Worm (Caenorhabditis elegans) whole organism, young adult: ENCODE measurements around the gene gldi-7.

Experiments used
- F23B12.7 ChIP-seq: sonication (generic microtip); optimal IDR thresholded peaks from 2 replicates; lab custom pipeline; 2017; ENCODE audit warnings: missing genetic modification characterization, mild to moderate bottlenecking, missing compliant biosample characterization, antibody characterized with exemption, moderate library complexity; ENCODE audit not compliant: insufficient read depth
- F33H1.4 ChIP-seq: fragments of 200-800 bp; sonication (Bioruptor generic); IDR thresholded peaks from 2 replicates; pipeline ENCODE4 v1.3.6; 2022; ENCODE audit warnings: missing genetic modification reagents, missing genetic modification characterization, missing compliant biosample characterization
- F49E8.2 ChIP-seq: sonication (generic microtip); optimal IDR thresholded peaks from 3 replicates; lab custom pipeline; 2017; ENCODE audit warnings: missing genetic modification characterization, mild to moderate bottlenecking, missing compliant biosample characterization, antibody characterized with exemption, moderate library complexity; ENCODE audit not compliant: insufficient read depth
- F52B5.7 ChIP-seq: sonication (generic microtip); optimal IDR thresholded peaks from 2 replicates; lab custom pipeline; 2016; ENCODE audit warnings: mild to moderate bottlenecking, missing genetic modification characterization, missing compliant biosample characterization
- ZK185.1 ChIP-seq: sonication (generic microtip); optimal IDR thresholded peaks from 2 replicates; lab custom pipeline; 2016; ENCODE audit warnings: mild to moderate bottlenecking, missing genetic modification characterization, missing compliant biosample characterization; ENCODE audit not compliant: poor library complexity, severe bottlenecking
- akir-1 ChIP-seq: fragments of 200-800 bp; sonication (Bioruptor generic); optimal IDR thresholded peaks from 2 replicates; lab custom pipeline; 2018; ENCODE audit warnings: mild to moderate bottlenecking, missing genetic modification characterization, moderate library complexity, missing compliant biosample characterization
- aptf-2 ChIP-seq: fragments of 200-800 bp; sonication (Bioruptor generic); conservative IDR thresholded peaks from 2 replicates; pipeline ENCODE4 v1.3.6; 2022; ENCODE audit warnings: missing genetic modification reagents, missing genetic modification characterization, missing compliant biosample characterization
- attf-3 ChIP-seq: fragments of 200-800 bp; sonication (Bioruptor generic); conservative IDR thresholded peaks from 2 replicates; pipeline ENCODE4 v1.3.6; 2022; ENCODE audit warnings: missing genetic modification reagents, missing genetic modification characterization, missing compliant biosample characterization
- attf-5 ChIP-seq: fragments of 200-800 bp; sonication (Bioruptor generic); optimal IDR thresholded peaks from 2 replicates; lab custom pipeline; 2018; ENCODE audit warnings: mild to moderate bottlenecking, missing genetic modification characterization, missing compliant biosample characterization
- cebp-1 ChIP-seq, 2 experiments: fragments of 200-800 bp in 1 of 2; sonication (Bioruptor generic) in 1 of 2; sonication (generic microtip) in 1 of 2; IDR thresholded peaks in 1 of 2; optimal IDR thresholded peaks in 1 of 2; 2 replicates each; pipeline versions ENCODE4 v1.3.6 to Lab custom; 2017 to 2022; ENCODE audit warnings: missing compliant biosample characterization in 2 of 2, missing genetic modification characterization in 2 of 2, mild to moderate bottlenecking in 1 of 2, missing genetic modification reagents in 1 of 2, moderate library complexity in 1 of 2
- ceh-79 ChIP-seq: sonication (generic microtip); optimal IDR thresholded peaks from 2 replicates; lab custom pipeline; 2017; ENCODE audit warnings: mild to moderate bottlenecking, missing genetic modification characterization, missing compliant biosample characterization
- ceh-91 ChIP-seq: fragments of 200-800 bp; sonication (Bioruptor generic); IDR thresholded peaks from 2 replicates; pipeline ENCODE4 v1.3.6; 2022; ENCODE audit warnings: missing genetic modification reagents, missing genetic modification characterization, missing compliant biosample characterization
- dox-1 ChIP-seq: fragments of 200-800 bp; sonication (Bioruptor generic); IDR thresholded peaks from 2 replicates; pipeline ENCODE4 v1.3.6; 2022; ENCODE audit warnings: missing genetic modification reagents, missing genetic modification characterization, missing compliant biosample characterization
- egl-18 ChIP-seq: fragments of 200-800 bp; sonication (Bioruptor generic); IDR thresholded peaks from 2 replicates; pipeline ENCODE4 v1.3.6; 2022; ENCODE audit warnings: missing genetic modification reagents, missing genetic modification characterization, missing compliant biosample characterization
- ets-4 ChIP-seq: fragments of 200-800 bp; sonication (Bioruptor generic); optimal IDR thresholded peaks from 2 replicates; lab custom pipeline; 2018; ENCODE audit warnings: mild to moderate bottlenecking, missing genetic modification characterization, missing compliant biosample characterization
- fkh-3 ChIP-seq: sonication (generic microtip); optimal IDR thresholded peaks from 2 replicates; lab custom pipeline; 2016; ENCODE audit warnings: mild to moderate bottlenecking, missing genetic modification characterization, missing compliant biosample characterization
- hmg-1.2 ChIP-seq: fragments of 200-800 bp; sonication (Bioruptor generic); IDR thresholded peaks from 2 replicates; pipeline ENCODE4 v1.3.6; 2022; ENCODE audit warnings: missing genetic modification reagents, missing genetic modification characterization, missing compliant biosample characterization
- hsf-1 ChIP-seq: fragments of 200-800 bp; sonication (Bioruptor generic); IDR thresholded peaks from 2 replicates; pipeline ENCODE4 v1.3.6; 2022; ENCODE audit warnings: missing genetic modification reagents, missing genetic modification characterization, missing compliant biosample characterization
- let-607 ChIP-seq, 2 experiments: fragments of 200-800 bp in 1 of 2; sonication (Bioruptor generic) in 1 of 2; sonication (generic microtip) in 1 of 2; optimal IDR thresholded peaks; 2 replicates each; lab custom pipeline; 2016 to 2018; ENCODE audit warnings: mild to moderate bottlenecking in 2 of 2, missing compliant biosample characterization in 2 of 2, missing genetic modification characterization in 2 of 2, moderate library complexity in 2 of 2, missing genotype in 1 of 2
- lin-35 ChIP-seq, 3 experiments: fragments of 150-350 bp in 2 of 3; sonication (generic microtip) in 1 of 3; optimal IDR thresholded peaks; 2 replicates each; lab custom pipeline; 2014 to 2018; ENCODE audit warnings: missing biosample characterization in 3 of 3, missing genetic modification characterization in 3 of 3, missing genetic modification reagents in 3 of 3
- lin-54 ChIP-seq: fragments of 200-800 bp; sonication (Bioruptor generic); optimal IDR thresholded peaks from 2 replicates; lab custom pipeline; 2018; ENCODE audit warnings: mild to moderate bottlenecking, missing genetic modification characterization, missing compliant biosample characterization
- lsy-27 ChIP-seq: sonication (generic microtip); optimal IDR thresholded peaks from 2 replicates; lab custom pipeline; 2017; ENCODE audit warnings: missing genetic modification characterization, mild to moderate bottlenecking, missing compliant biosample characterization, antibody characterized with exemption, missing genotype, borderline replicate concordance; ENCODE audit not compliant: insufficient read depth
- madf-10 ChIP-seq: sonication (generic microtip); optimal IDR thresholded peaks from 2 replicates; lab custom pipeline; 2016; ENCODE audit warnings: mild to moderate bottlenecking, missing genetic modification characterization, missing compliant biosample characterization
- madf-3 ChIP-seq: fragments of 200-800 bp; sonication (Bioruptor generic); IDR thresholded peaks from 2 replicates; pipeline ENCODE4 v1.3.6; 2022; ENCODE audit warnings: missing genetic modification reagents, missing genetic modification characterization, missing compliant biosample characterization
- mcd-1 ChIP-seq: fragments of 200-800 bp; sonication (Bioruptor generic); IDR thresholded peaks from 2 replicates; pipeline ENCODE4 v1.3.6; 2022; ENCODE audit warnings: missing genetic modification reagents, missing genetic modification characterization, missing compliant biosample characterization
- nhr-179 ChIP-seq: sonication (generic microtip); optimal IDR thresholded peaks from 2 replicates; lab custom pipeline; 2016; ENCODE audit warnings: mild to moderate bottlenecking, missing genetic modification characterization, missing compliant biosample characterization
- nhr-27 ChIP-seq: fragments of 200-800 bp; sonication (Bioruptor generic); optimal IDR thresholded peaks from 2 replicates; lab custom pipeline; 2018; ENCODE audit warnings: mild to moderate bottlenecking, missing genetic modification characterization, moderate library complexity, missing compliant biosample characterization
- nhr-80 ChIP-seq: sonication (generic microtip); optimal IDR thresholded peaks from 2 replicates; lab custom pipeline; 2016; ENCODE audit warnings: missing genetic modification characterization, missing compliant biosample characterization
- rcor-1 ChIP-seq: fragments of 200-800 bp; sonication (Bioruptor generic); IDR thresholded peaks from 2 replicates; pipeline ENCODE4 v1.3.6; 2022; ENCODE audit warnings: missing genetic modification reagents, missing genetic modification characterization, missing compliant biosample characterization
- rec-8 ChIP-seq, 2 experiments: sonication (generic microtip); optimal IDR thresholded peaks; 2 replicates each; lab custom pipeline; 2016; ENCODE audit warnings: mild to moderate bottlenecking in 2 of 2, missing genetic modification characterization in 2 of 2, missing genetic modification reagents in 2 of 2, missing genotype in 2 of 2, missing biosample characterization in 1 of 2, missing compliant biosample characterization in 1 of 2, moderate library complexity in 1 of 2
- repo-1 ChIP-seq: sonication (generic microtip); optimal IDR thresholded peaks from 2 replicates; lab custom pipeline; 2017; ENCODE audit warnings: mild to moderate bottlenecking, missing genetic modification characterization, missing compliant biosample characterization
- snpc-4 ChIP-seq, 5 experiments: fragments of 150-350 bp in 1 of 5; sonication (generic microtip) in 4 of 5; optimal IDR thresholded peaks; 2 replicates each; lab custom pipeline; 2014 to 2018; ENCODE audit warnings: missing genetic modification characterization in 5 of 5, missing biosample characterization in 3 of 5, antibody characterized with exemption in 2 of 5, mild to moderate bottlenecking in 2 of 5, missing compliant biosample characterization in 2 of 5, missing genotype in 2 of 5, moderate library complexity in 2 of 5, missing genetic modification reagents in 1 of 5
- unc-62 ChIP-seq: fragments of 150-350 bp; optimal IDR thresholded peaks from 2 replicates; lab custom pipeline; 2014; ENCODE audit warnings: missing biosample characterization, missing genetic modification reagents, missing genetic modification characterization
- zfh-2 ChIP-seq: fragments of 200-800 bp; sonication (Bioruptor generic); conservative IDR thresholded peaks from 2 replicates; pipeline ENCODE4 v1.3.6; 2022; ENCODE audit warnings: missing genetic modification reagents, missing genetic modification characterization, missing compliant biosample characterization

Gene gldi-7

DNA sequence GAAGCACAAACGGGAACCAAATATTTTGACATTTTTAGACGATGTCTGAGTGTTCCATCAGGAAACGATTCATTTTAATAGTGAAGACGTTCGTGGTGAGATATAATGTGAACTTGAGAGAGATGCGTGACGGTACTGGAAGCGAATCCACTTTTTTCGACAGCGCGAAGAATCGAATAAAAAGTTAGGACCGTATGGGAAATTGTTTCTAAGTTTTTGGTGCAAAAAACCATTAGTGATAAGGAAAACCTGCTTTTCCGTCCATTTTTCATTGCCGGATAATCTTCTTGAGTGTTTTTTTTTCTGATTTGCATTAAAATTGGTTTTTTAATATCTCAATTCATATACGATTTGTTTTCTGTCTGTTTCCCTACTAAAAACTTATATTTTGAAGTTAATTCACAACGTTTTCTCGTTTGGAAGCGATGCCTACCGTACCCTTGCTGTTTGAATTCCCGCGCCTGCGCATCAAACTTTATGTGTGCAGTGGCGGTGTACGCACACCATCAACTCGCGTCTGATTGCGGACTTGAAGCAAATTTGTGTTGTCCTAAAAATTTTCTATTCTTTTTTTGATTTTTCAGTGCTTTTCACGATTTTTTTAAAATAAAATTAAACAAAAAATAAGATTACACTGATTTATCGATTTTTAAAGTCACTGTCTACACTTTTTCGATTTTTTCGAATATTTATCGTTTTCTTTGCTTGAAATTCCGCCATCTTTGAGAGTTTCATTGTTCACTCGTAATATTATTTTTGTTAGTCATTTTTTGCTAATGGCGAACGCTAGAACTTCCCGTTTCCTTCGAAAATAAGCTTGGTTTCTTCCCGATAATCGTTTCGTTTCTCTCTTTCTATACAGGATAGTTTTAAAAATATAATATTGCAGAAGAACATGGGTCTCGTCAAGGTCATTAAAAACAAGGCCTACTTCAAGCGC, 38.3 kb upstream of the gldi-7 start, which contains the start of the genes col-38 and rpl-5 (continued):
- TF ChIP-seq snpc-4 (GFP tag; optimal IDR thresholded peaks at IDR 0.05; lab: Kevin White, UChicago) (peak; percentile 37), snpc-4 (tag; optimal IDR thresholded peaks at IDR 0.05; lab: Kevin White, UChicago) (peak; percentile 36 to 75 (median 56)), F33H1.4 (GFP tag; lab: Robert Waterston, UW) (peak; percentile 79), hsf-1 (GFP tag; lab: Robert Waterston, UW) (peak; percentile 36; the same call in 1 of the 2 replicates)

DNA sequence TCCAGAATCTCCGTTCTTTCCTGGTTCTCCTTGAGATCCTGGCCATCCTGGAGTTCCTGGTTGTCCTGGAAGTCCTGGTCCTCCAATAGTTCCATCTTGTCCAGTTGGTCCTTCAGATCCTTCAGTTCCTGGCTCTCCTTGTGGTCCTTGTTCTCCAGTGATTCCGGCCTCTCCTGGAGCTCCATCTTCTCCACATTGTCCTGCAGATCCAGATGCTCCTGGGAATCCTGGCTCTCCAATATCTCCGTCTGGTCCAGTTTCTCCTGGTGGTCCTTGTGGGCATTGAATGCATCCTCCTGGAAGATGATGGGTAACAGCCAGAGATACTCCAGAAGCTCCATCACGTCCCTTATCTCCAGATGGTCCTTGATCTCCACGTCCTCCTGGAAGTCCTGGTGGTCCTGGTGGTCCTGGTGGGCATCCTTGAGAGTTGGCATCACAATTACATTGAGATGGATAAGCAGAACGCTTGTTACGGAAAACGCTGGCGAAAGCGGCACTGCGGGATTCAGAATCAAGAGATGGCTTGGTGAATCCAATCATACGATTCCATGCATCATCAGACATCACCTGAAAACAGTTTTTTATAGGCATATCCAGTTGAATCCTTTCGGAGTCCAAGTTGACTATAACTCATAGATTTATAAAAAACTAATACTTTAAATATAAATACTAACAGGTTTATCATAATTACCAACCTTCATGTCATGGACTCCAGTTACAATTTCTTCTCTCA, 37.4 kb upstream of the gldi-7 start:
- 0 out of 2 replicates have a peak, but pooled peaks have one; percentile 43 for TF ChIP-seq dox-1 (GFP tag; lab: Robert Waterston, UW)
- 0 out of 2 replicates have a peak, but pooled peaks have one; percentile 13 for TF ChIP-seq attf-3 (GFP tag; lab: Robert Waterston, UW)
- TF ChIP-seq ceh-79: peak; percentile 36
- no peak for TF ChIP-seq F49E8.2 (tag; lab: Kevin White, UChicago)
- TF ChIP-seq fkh-3 (tag; lab: Kevin White, UChicago): no peak
- no peak for TF ChIP-seq egl-18 (GFP tag; lab: Robert Waterston, UW)
- TF ChIP-seq madf-3 (GFP tag; lab: Robert Waterston, UW): 0 out of 2 replicates have a peak, but pooled peaks have one; percentile 41
- TF ChIP-seq zfh-2 (GFP tag; lab: Robert Waterston, UW): peak; percentile 56

- TF ChIP-seq F52B5.7 (no peak), attf-5 (GFP tag; lab: Kevin White, UChicago) (peak; percentile 57), ceh-91 (GFP tag; lab: Robert Waterston, UW) (no peak), madf-10 (tag; lab: Kevin White, UChicago) (peak; percentile 12), nhr-179 (no peak), lsy-27 (tag; lab: Kevin White, UChicago) (no peak), nhr-80 (tag; lab: Kevin White, UChicago) (peak; percentile 93), cebp-1 (GFP tag; IDR thresholded peaks at IDR 0.05; lab: Robert Waterston, UW) (no peak; the same call in 1 of the 2 replicates), cebp-1 (tag; optimal IDR thresholded peaks at IDR 0.05; lab: Kevin White, UChicago) (peak; percentile 47), let-607 (tag; optimal IDR thresholded peaks at IDR 0.05; lab: Kevin White, UChicago) (peak in 1 of 2 experiments; percentile 74), lin-35 (GFP tag; optimal IDR thresholded peaks at IDR 0.05; lab: Kevin White, UChicago) (no peak), akir-1 (GFP tag; lab: Kevin White, UChicago) (no peak), hmg-1.2 (GFP tag; lab: Robert Waterston, UW) (peak; percentile 44; the same call in 1 of the 2 replicates), mcd-1 (GFP tag; lab: Robert Waterston, UW) (0 out of 2 replicates have a peak, but pooled peaks have one; percentile 19), unc-62 (GFP tag; lab: Kevin White, UChicago) (peak; percentile 66), ets-4 (GFP tag; lab: Kevin White, UChicago) (peak; percentile 7), dox-1 (GFP tag; lab: Robert Waterston, UW) (0 out of 2 replicates have a peak, but pooled peaks have one; percentile 32)
Observed at ce11 chrII:8566806-8567266, 35.8 kb upstream of the gldi-7 start, which contains the start of gene F54C9.3. Gene F54C9.3 (minus strand): TSS chrII:8566856.

DNA sequence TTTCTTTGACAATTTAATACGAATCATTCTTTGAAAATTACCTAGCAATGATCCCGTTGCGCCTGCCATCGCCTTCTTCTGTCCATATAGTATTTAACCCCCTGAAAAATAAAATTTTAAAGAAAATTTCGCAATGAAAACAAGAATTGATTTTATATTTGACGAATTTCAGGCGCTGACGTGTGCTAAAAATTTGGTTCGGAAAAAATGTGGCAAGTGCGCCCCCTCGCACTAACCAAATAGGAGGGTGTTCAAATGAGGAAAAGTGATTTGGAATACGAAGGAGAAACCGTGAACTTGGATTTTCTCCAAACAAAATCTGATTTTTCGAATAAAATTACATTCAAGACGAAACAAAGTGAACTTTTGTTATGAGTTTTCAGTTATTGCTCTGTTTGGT, 35.0 kb upstream of the gldi-7 start, which contains the start of gene stc-1:
Gene stc-1 (minus strand): TSS at position 101 of the 400 bp plus-strand sequence.
- peak; percentile 17 for TF ChIP-seq nhr-80 (tag; lab: Kevin White, UChicago)
- TF ChIP-seq mcd-1 (GFP tag; lab: Robert Waterston, UW): peak; percentile 67
- TF ChIP-seq repo-1 (tag; lab: Kevin White, UChicago): peak; percentile 17
- TF ChIP-seq rcor-1 (GFP tag; lab: Robert Waterston, UW): no peak
- TF ChIP-seq attf-5 (GFP tag; lab: Kevin White, UChicago): peak; percentile 28
- peak in 1 of 3 experiments; percentile 2 for TF ChIP-seq lin-35 (GFP tag; optimal IDR thresholded peaks at IDR 0.05; lab: Kevin White, UChicago)
- TF ChIP-seq F23B12.7 (tag; lab: Kevin White, UChicago): peak; percentile 1
- TF ChIP-seq nhr-27 (tag; lab: Kevin White, UChicago): no peak
- TF ChIP-seq lin-54 (GFP tag; lab: Kevin White, UChicago): peak; percentile 35
- peak; percentile 30 for TF ChIP-seq ZK185.1 (tag; lab: Kevin White, UChicago)
- TF ChIP-seq let-607 (tag; optimal IDR thresholded peaks at IDR 0.05; lab: Kevin White, UChicago): peak; percentile 35 to 68
- TF ChIP-seq aptf-2 (GFP tag; lab: Robert Waterston, UW): no peak
- TF ChIP-seq rec-8 (tag; optimal IDR thresholded peaks at IDR 0.05; lab: Kevin White, UChicago): no peak
- TF ChIP-seq cebp-1 (GFP tag; IDR thresholded peaks at IDR 0.05; lab: Robert Waterston, UW): peak; percentile 19; the same call in 1 of the 2 replicates
- TF ChIP-seq cebp-1 (tag; optimal IDR thresholded peaks at IDR 0.05; lab: Kevin White, UChicago): peak; percentile 76
